Worm (Caenorhabditis elegans) whole organism, L1 larva: ENCODE measurements around the gene C10C6.13.

Experiments
- ama-1 ChIP-seq: fragments of 150-350 bp; optimal IDR thresholded peaks from 2 replicates; lab custom pipeline; 2014
- jun-1 ChIP-seq: fragments of 150-350 bp; optimal IDR thresholded peaks from 2 replicates; lab custom pipeline; 2014; ENCODE audit warnings: missing biosample characterization, missing genetic modification reagents, missing genetic modification characterization
- lin-35 ChIP-seq, 2 experiments: fragments of 150-350 bp; optimal IDR thresholded peaks; 2 replicates each; lab custom pipeline; 2014; ENCODE audit warnings: missing biosample characterization in 2 of 2, missing genetic modification characterization in 2 of 2, missing genetic modification reagents in 2 of 2
- nhr-11 ChIP-seq: fragments of 150-350 bp; optimal IDR thresholded peaks from 2 replicates; lab custom pipeline; 2014; ENCODE audit warnings: missing biosample characterization, missing genetic modification characterization
- nhr-12 ChIP-seq: sonication (generic microtip); optimal IDR thresholded peaks from 2 replicates; lab custom pipeline; 2017; ENCODE audit warnings: missing biosample characterization, missing genetic modification characterization
- nhr-28 ChIP-seq: fragments of 150-350 bp; optimal IDR thresholded peaks from 2 replicates; lab custom pipeline; 2014; ENCODE audit warnings: missing biosample characterization, missing genetic modification characterization
- unc-130 ChIP-seq: fragments of 150-350 bp; optimal IDR thresholded peaks from 2 replicates; lab custom pipeline; 2017; ENCODE audit warnings: missing biosample characterization, missing genetic modification characterization, inconsistent platforms

DNA sequence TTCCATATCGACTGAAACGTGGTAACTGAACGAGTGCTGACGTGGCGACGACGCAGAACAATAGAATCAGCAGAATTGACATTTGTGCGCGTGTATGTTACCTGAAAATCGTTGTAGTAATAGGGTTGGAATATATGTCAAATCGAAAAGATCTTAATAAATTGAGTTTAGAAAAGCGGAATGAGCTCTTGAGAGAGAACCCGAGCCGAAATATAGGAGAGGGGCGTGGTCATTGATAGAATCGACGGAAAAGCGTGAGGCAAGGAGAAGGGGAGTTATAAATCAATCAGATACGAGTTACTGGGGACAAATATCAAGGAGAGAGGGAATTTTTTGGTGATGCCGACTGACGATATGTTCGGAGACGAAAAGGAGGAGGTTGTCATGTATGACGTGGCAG lies 41.1 kb upstream of the C10C6.13 start, which contains the start of gene M04B2.6:
- TF ChIP-seq jun-1 (tag; lab: Kevin White, UChicago) (no peak), ama-1 (lab: Kevin White, UChicago) (no peak), nhr-12 (tag; lab: Kevin White, UChicago) (no peak), nhr-28 (tag; lab: Kevin White, UChicago) (no peak), unc-130 (tag; lab: Kevin White, UChicago) (no peak), lin-35 (GFP tag; optimal IDR thresholded peaks at IDR 0.05; lab: Kevin White, UChicago) (no peak), nhr-11 (tag; lab: Kevin White, UChicago) (no peak)
